Worm (Caenorhabditis elegans) whole organism, mixed stage, embryonic: ENCODE data around the gene C14A6.5.

Experiments
- bed-3 ChIP-seq: fragments of 200-800 bp; sonication (Bioruptor generic); optimal IDR thresholded peaks from 3 replicates; lab custom pipeline; 2018; ENCODE audit warnings: mild to moderate bottlenecking, missing genetic modification characterization, moderate library complexity, missing compliant biosample characterization
- cnd-1 ChIP-seq: fragments of 200-800 bp; sonication (Bioruptor generic); optimal IDR thresholded peaks from 2 replicates; lab custom pipeline; 2018; ENCODE audit warnings: mild to moderate bottlenecking, missing genetic modification characterization, missing compliant biosample characterization
- elt-1 ChIP-seq: sonication (generic microtip); optimal IDR thresholded peaks from 2 replicates; lab custom pipeline; 2017; ENCODE audit warnings: missing genetic modification characterization, mild to moderate bottlenecking, missing compliant biosample characterization, antibody characterized with exemption, moderate library complexity, borderline replicate concordance; ENCODE audit not compliant: insufficient read depth
- elt-3 ChIP-seq: fragments of 150-350 bp; optimal IDR thresholded peaks from 2 replicates; lab custom pipeline; 2014; ENCODE audit warnings: missing biosample characterization, missing genetic modification characterization
- nhr-12 ChIP-seq: fragments of 150-350 bp; optimal IDR thresholded peaks from 2 replicates; lab custom pipeline; 2014; ENCODE audit warnings: missing biosample characterization, missing genetic modification characterization
- pha-4 ChIP-seq: fragments of 150-350 bp; optimal IDR thresholded peaks from 2 replicates; lab custom pipeline; 2018; ENCODE audit warnings: missing biosample characterization, missing genetic modification reagents, missing genetic modification characterization
- snpc-4 ChIP-seq: fragments of 150-350 bp; optimal IDR thresholded peaks from 2 replicates; lab custom pipeline; 2014; ENCODE audit warnings: missing biosample characterization, missing genetic modification characterization

DNA sequence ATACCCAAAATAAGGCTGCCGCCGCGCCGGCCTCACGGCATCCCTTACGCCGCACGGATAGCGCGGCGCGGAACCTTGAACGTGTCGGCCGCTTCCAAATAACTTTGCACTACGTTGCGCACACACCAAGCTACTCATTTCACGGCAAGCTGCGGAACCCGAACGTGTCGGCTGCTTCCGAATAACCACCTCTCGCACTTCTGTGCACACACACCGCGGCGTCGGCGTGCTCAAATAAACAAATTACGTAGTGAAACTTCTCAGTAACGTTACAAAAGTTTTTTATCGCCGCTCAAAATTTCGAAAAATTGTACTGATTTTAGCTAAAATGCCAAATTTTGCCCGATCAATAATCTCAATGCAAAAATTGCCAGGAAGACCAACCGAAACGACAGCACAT is 48.2 kb upstream of the C14A6.5 start:
- TF ChIP-seq cnd-1 (tag; lab: Kevin White, UChicago) = no peak
- no peak for TF ChIP-seq nhr-12
- no peak for TF ChIP-seq snpc-4
- no peak for TF ChIP-seq elt-1 (tag; lab: Kevin White, UChicago)
- TF ChIP-seq elt-3 (tag; lab: Kevin White, UChicago) = no peak
- TF ChIP-seq pha-4 = no peak
- no peak for TF ChIP-seq bed-3 (GFP tag; lab: Kevin White, UChicago)
